Worm (Caenorhabditis elegans) whole organism, L2 larva: ENCODE measurements around the gene ttr-25.

Experiments
- R02D3.7 ChIP-seq: fragments of 150-350 bp; optimal IDR thresholded peaks from 2 replicates; lab custom pipeline; 2014; ENCODE audit warnings: missing biosample characterization, missing genetic modification characterization
- egl-27 ChIP-seq: sonication (generic microtip); optimal IDR thresholded peaks from 3 replicates; lab custom pipeline; 2017; ENCODE audit warnings: missing biosample characterization, missing genetic modification reagents, missing genetic modification characterization
- elt-3 ChIP-seq: sonication (generic microtip); optimal IDR thresholded peaks from 2 replicates; lab custom pipeline; 2017; ENCODE audit warnings: missing biosample characterization, missing genetic modification characterization
- lsy-2 ChIP-seq, 2 experiments: fragments of 150-350 bp in 1 of 2; sonication (generic microtip) in 1 of 2; optimal IDR thresholded peaks; 2 replicates each; lab custom pipeline; 2014 to 2017; ENCODE audit warnings: missing biosample characterization in 2 of 2, missing genetic modification characterization in 2 of 2
- mdl-1 ChIP-seq, 2 experiments: fragments of 150-350 bp in 1 of 2; sonication (generic microtip) in 1 of 2; optimal IDR thresholded peaks; 2 replicates each; lab custom pipeline; 2017; ENCODE audit warnings: missing biosample characterization in 2 of 2, missing genetic modification characterization in 2 of 2
- nhr-10 ChIP-seq: sonication (generic microtip); optimal IDR thresholded peaks from 2 replicates; lab custom pipeline; 2017; ENCODE audit warnings: missing biosample characterization, missing genetic modification characterization
- nhr-11 ChIP-seq: fragments of 150-350 bp; optimal IDR thresholded peaks from 2 replicates; lab custom pipeline; 2014; ENCODE audit warnings: missing biosample characterization, missing genetic modification characterization
- ztf-11 ChIP-seq: sonication (generic microtip); optimal IDR thresholded peaks from 2 replicates; lab custom pipeline; 2017; ENCODE audit warnings: missing biosample characterization, missing genetic modification characterization
- ztf-4 ChIP-seq: fragments of 150-350 bp; optimal IDR thresholded peaks from 2 replicates; lab custom pipeline; 2014; ENCODE audit warnings: missing biosample characterization, missing genetic modification characterization

ce11 chrV:18524460-18524859, 32.1 kb upstream of the ttr-25 start, which contains the start of gene hmit-1.2:
- TF ChIP-seq R02D3.7 (tag; lab: Kevin White, UChicago) = no peak
- TF ChIP-seq ztf-4 = no peak
- TF ChIP-seq nhr-10 (tag; lab: Kevin White, UChicago) = no peak
- TF ChIP-seq elt-3 (tag; lab: Kevin White, UChicago) = no peak
- TF ChIP-seq nhr-11 (tag; lab: Kevin White, UChicago) = no peak
- TF ChIP-seq ztf-11 = no peak
- no peak for TF ChIP-seq egl-27 (tag; lab: Kevin White, UChicago)
- no peak for TF ChIP-seq lsy-2 (tag; optimal IDR thresholded peaks at IDR 0.05; lab: Kevin White, UChicago)
- no peak for TF ChIP-seq mdl-1 (tag; optimal IDR thresholded peaks at IDR 0.05; lab: Kevin White, UChicago)
